Worm (Caenorhabditis elegans) whole organism, L4 larva: ENCODE measurements around the gene taf-13.

ENCODE experiments used
- F49E8.2 ChIP-seq: sonication (generic microtip); optimal IDR thresholded peaks from 2 replicates; lab custom pipeline; 2016; ENCODE audit warnings: missing compliant biosample characterization, mild to moderate bottlenecking, missing genetic modification characterization, borderline replicate concordance
- Y48G9A.11 ChIP-seq: fragments of 200-800 bp; sonication (Bioruptor generic); IDR thresholded peaks from 2 replicates; pipeline ENCODE4 v1.3.6; 2022; ENCODE audit warnings: missing genetic modification reagents, missing genetic modification characterization, missing compliant biosample characterization
- ceh-20 ChIP-seq: fragments of 200-800 bp; sonication (Bioruptor generic); IDR thresholded peaks from 2 replicates; pipeline ENCODE4 v1.3.6; 2022; ENCODE audit warnings: missing genetic modification reagents, missing genetic modification characterization, missing compliant biosample characterization
- ceh-28 ChIP-seq: fragments of 150-350 bp; optimal IDR thresholded peaks from 2 replicates; lab custom pipeline; 2014; ENCODE audit warnings: missing biosample characterization, missing genetic modification reagents, missing genetic modification characterization
- daf-8 ChIP-seq: fragments of 200-800 bp; sonication (Bioruptor generic); IDR thresholded peaks from 2 replicates; pipeline ENCODE4 v1.3.6; 2022; ENCODE audit warnings: missing genetic modification characterization, missing compliant biosample characterization
- egl-27 ChIP-seq: sonication (generic microtip); optimal IDR thresholded peaks from 3 replicates; lab custom pipeline; 2017; ENCODE audit warnings: missing biosample characterization, missing genetic modification reagents, missing genetic modification characterization
- lin-13 ChIP-seq: fragments of 150-350 bp; optimal IDR thresholded peaks from 2 replicates; lab custom pipeline; 2014; ENCODE audit warnings: missing biosample characterization, missing genetic modification reagents, missing genetic modification characterization
- mes-2 ChIP-seq: sonication (generic microtip); optimal IDR thresholded peaks from 2 replicates; lab custom pipeline; 2016; ENCODE audit warnings: missing genotype, mild to moderate bottlenecking, missing genetic modification characterization, missing compliant biosample characterization; ENCODE audit not compliant: poor library complexity, severe bottlenecking
- nhr-11 ChIP-seq: fragments of 150-350 bp; optimal IDR thresholded peaks from 2 replicates; lab custom pipeline; 2014; ENCODE audit warnings: missing biosample characterization, missing genetic modification characterization
- nhr-28 ChIP-seq: fragments of 150-350 bp; optimal IDR thresholded peaks from 2 replicates; lab custom pipeline; 2014; ENCODE audit warnings: missing biosample characterization, missing genetic modification characterization
- nhr-77 ChIP-seq: fragments of 150-350 bp; optimal IDR thresholded peaks from 2 replicates; lab custom pipeline; 2014; ENCODE audit warnings: missing biosample characterization, missing genetic modification characterization
- snpc-4 ChIP-seq: fragments of 150-350 bp; optimal IDR thresholded peaks from 2 replicates; lab custom pipeline; 2014; ENCODE audit warnings: missing biosample characterization, missing genetic modification characterization
- unc-62 ChIP-seq, 3 experiments: fragments of 150-350 bp in 1 of 3; sonication (generic microtip); optimal IDR thresholded peaks in 2 of 3; peaks in 1 of 3; 1 replicate in 1 of 3; 2 replicates in 2 of 3; lab custom pipeline; 2014 to 2017; ENCODE audit warnings: missing biosample characterization in 3 of 3, missing genetic modification characterization in 3 of 3, missing genetic modification reagents in 3 of 3, missing genotype in 1 of 3

- TF ChIP-seq ceh-20 (GFP tag; lab: Robert Waterston, UW) (no peak), mes-2 (tag; lab: Kevin White, UChicago) (no peak), unc-62 (GFP tag; optimal IDR thresholded peaks at IDR 0.05 in 1 of 2; lab: Kevin White, UChicago) (no peak), unc-62 (tag; optimal IDR thresholded peaks at IDR 0.05; lab: Kevin White, UChicago) (no peak), snpc-4 (tag; lab: Kevin White, UChicago) (no peak), Y48G9A.11 (no peak), lin-13 (no peak), F49E8.2 (tag; lab: Kevin White, UChicago) (no peak), nhr-28 (no peak), egl-27 (tag; lab: Kevin White, UChicago) (no peak), ceh-28 (no peak), nhr-77 (no peak), nhr-11 (tag; lab: Kevin White, UChicago) (peak; percentile 87), daf-8 (no peak)
Measured at ce11 chrII:10558345-10558744, 47.1 kb downstream of the taf-13 start.
